Worm (Caenorhabditis elegans) whole organism, young adult: ENCODE measurements around the gene eif-1.A.
"Not testable (repeated sequence)": the region's sequence is repeated elsewhere in the genome, so short reads cannot be mapped to it uniquely, and the experiment has no call there.

Experiments used
- chd-7 ChIP-seq: sonication (generic microtip); optimal IDR thresholded peaks from 2 replicates; lab custom pipeline; 2016; ENCODE audit warnings: mild to moderate bottlenecking, missing genetic modification characterization, moderate library complexity, missing compliant biosample characterization
- lsy-27 ChIP-seq: sonication (generic microtip); optimal IDR thresholded peaks from 2 replicates; lab custom pipeline; 2017; ENCODE audit warnings: missing genetic modification characterization, mild to moderate bottlenecking, missing compliant biosample characterization, antibody characterized with exemption, missing genotype, borderline replicate concordance; ENCODE audit not compliant: insufficient read depth
- xnd-1 ChIP-seq: sonication (generic microtip); optimal IDR thresholded peaks from 2 replicates; lab custom pipeline; 2016; ENCODE audit warnings: missing genotype, missing genetic modification reagents, missing genetic modification characterization, missing compliant biosample characterization

- peak; percentile 17 for TF ChIP-seq xnd-1 (tag; lab: Kevin White, UChicago)
- not testable (repeated sequence) for TF ChIP-seq lsy-27, chd-7 (tag; lab: Kevin White, UChicago)
These were observed 47.7 kb upstream of the eif-1.A start for ce11 chrIV:4762990-4763545.
